Fruit fly (Drosophila melanogaster) whole organism, embryonic: ENCODE results near the gene CG6066.

Source experiments
- Asciz ChIP-seq: fragments of 200-800 bp; sonication (Bioruptor generic); optimal IDR thresholded peaks from 2 replicates; lab custom pipeline; 2017; ENCODE audit warnings: missing biosample characterization, mild to moderate bottlenecking, missing genetic modification characterization, missing genetic modification reagents
- CG10147 ChIP-seq: fragments of 200-800 bp; sonication (Bioruptor generic); optimal IDR thresholded peaks from 2 replicates; lab custom pipeline; 2019; ENCODE audit warnings: missing biosample characterization, mild to moderate bottlenecking, missing genetic modification characterization, moderate library complexity
- CG10543 ChIP-seq: fragments of 200-800 bp; sonication (Bioruptor generic); optimal IDR thresholded peaks from 3 replicates; lab custom pipeline; 2017; ENCODE audit warnings: missing biosample characterization, mild to moderate bottlenecking, missing genetic modification characterization, moderate library complexity
- CG10979 ChIP-seq: fragments of 200-800 bp; sonication (Bioruptor generic); optimal IDR thresholded peaks from 2 replicates; lab custom pipeline; 2018; ENCODE audit warnings: missing biosample characterization, mild to moderate bottlenecking, missing genetic modification characterization, moderate library complexity
- CG11085 ChIP-seq: fragments of 200-800 bp; sonication (Bioruptor generic); IDR thresholded peaks from 2 replicates; pipeline ENCODE4 v1.3.6; 2022; ENCODE audit warnings: missing biosample characterization, missing genetic modification characterization
- CG12071 ChIP-seq: fragments of 200-800 bp; sonication (Bioruptor generic); optimal IDR thresholded peaks from 3 replicates; lab custom pipeline; 2018; ENCODE audit warnings: missing biosample characterization, mild to moderate bottlenecking, missing genetic modification characterization
- CG12219 ChIP-seq: fragments of 200-800 bp; sonication (Bioruptor generic); optimal IDR thresholded peaks from 3 replicates; lab custom pipeline; 2018; ENCODE audit warnings: missing biosample characterization, mild to moderate bottlenecking, missing genetic modification characterization
- CG1233 ChIP-seq: fragments of 200-800 bp; sonication (Bioruptor generic); optimal IDR thresholded peaks from 4 replicates; lab custom pipeline; 2018; ENCODE audit warnings: missing biosample characterization, mild to moderate bottlenecking, missing genetic modification characterization
- CG15011 ChIP-seq: fragments of 200-800 bp; sonication (Bioruptor generic); optimal IDR thresholded peaks from 3 replicates; lab custom pipeline; 2018; ENCODE audit warnings: missing biosample characterization, mild to moderate bottlenecking, missing genetic modification characterization
- CG17186 ChIP-seq: fragments of 200-800 bp; sonication (Bioruptor generic); optimal IDR thresholded peaks from 3 replicates; lab custom pipeline; 2017; ENCODE audit warnings: missing biosample characterization, missing genetic modification reagents, missing genetic modification characterization
- CG17802 ChIP-seq: fragments of 200-800 bp; sonication (Bioruptor generic); optimal IDR thresholded peaks from 2 replicates; lab custom pipeline; 2018; ENCODE audit warnings: missing biosample characterization, mild to moderate bottlenecking, missing genetic modification characterization, moderate library complexity
- CG2116 ChIP-seq: fragments of 200-800 bp; sonication (Bioruptor generic); optimal IDR thresholded peaks from 3 replicates; lab custom pipeline; 2018; ENCODE audit warnings: missing biosample characterization, mild to moderate bottlenecking, missing genetic modification characterization
- CG31365 ChIP-seq: fragments of 200-800 bp; sonication (Bioruptor generic); optimal IDR thresholded peaks from 2 replicates; lab custom pipeline; 2018; ENCODE audit warnings: missing biosample characterization, mild to moderate bottlenecking, missing genetic modification characterization
- CG31388 ChIP-seq: fragments of 200-800 bp; sonication (Bioruptor generic); optimal IDR thresholded peaks from 2 replicates; lab custom pipeline; 2016; ENCODE audit warnings: missing biosample characterization, missing genetic modification characterization
- CG32532 ChIP-seq: fragments of 200-800 bp; sonication (Bioruptor generic); IDR thresholded peaks from 2 replicates; pipeline ENCODE4 v1.3.6; 2022; ENCODE audit warnings: missing biosample characterization, missing genetic modification characterization
- CG32767 ChIP-seq: fragments of 200-800 bp; sonication (Bioruptor generic); IDR thresholded peaks from 2 replicates; pipeline ENCODE4 v1.3.6; 2022; ENCODE audit warnings: missing biosample characterization, missing genetic modification characterization
- CG3281 ChIP-seq: fragments of 200-800 bp; sonication (Bioruptor generic); optimal IDR thresholded peaks from 3 replicates; lab custom pipeline; 2017; ENCODE audit warnings: missing biosample characterization, mild to moderate bottlenecking, missing genetic modification characterization
- CG4707 ChIP-seq: fragments of 200-800 bp; sonication (Bioruptor generic); optimal IDR thresholded peaks from 2 replicates; lab custom pipeline; 2018; ENCODE audit warnings: missing biosample characterization, mild to moderate bottlenecking, missing genetic modification characterization, moderate library complexity
- CG5180 ChIP-seq: fragments of 200-800 bp; sonication (Bioruptor generic); optimal IDR thresholded peaks from 3 replicates; lab custom pipeline; 2017; ENCODE audit warnings: missing biosample characterization, missing genetic modification characterization, mild to moderate bottlenecking, moderate library complexity, missing genetic modification reagents
- CG6791 ChIP-seq: fragments of 200-800 bp; sonication (Bioruptor generic); IDR thresholded peaks from 3 replicates; pipeline ENCODE4 v1.3.6; 2022; ENCODE audit warnings: missing biosample characterization, missing genetic modification characterization; ENCODE audit not compliant: partially characterized antibody
- CG6813 ChIP-seq: fragments of 200-800 bp; sonication (Bioruptor generic); optimal IDR thresholded peaks from 2 replicates; lab custom pipeline; 2017; ENCODE audit warnings: missing biosample characterization, missing genetic modification characterization, mild to moderate bottlenecking, moderate library complexity, missing genetic modification reagents
- CG7745 ChIP-seq: fragments of 200-800 bp; sonication (Bioruptor generic); optimal IDR thresholded peaks from 2 replicates; lab custom pipeline; 2018; ENCODE audit warnings: missing biosample characterization, mild to moderate bottlenecking, missing genetic modification characterization, moderate library complexity
- CG8281 ChIP-seq: fragments of 200-800 bp; sonication (Bioruptor generic); optimal IDR thresholded peaks from 2 replicates; lab custom pipeline; 2018; ENCODE audit warnings: missing biosample characterization, mild to moderate bottlenecking, missing genetic modification characterization, moderate library complexity
- CG8290 ChIP-seq, 3 experiments: fragments of 200-800 bp; sonication (Bioruptor generic); optimal IDR thresholded peaks; 2 replicates each; lab custom pipeline; 2016 to 2019; ENCODE audit warnings: missing biosample characterization in 3 of 3, missing genetic modification characterization in 3 of 3, mild to moderate bottlenecking in 2 of 3, moderate library complexity in 1 of 3
- Dbx ChIP-seq: fragments of 200-800 bp; sonication (Bioruptor generic); IDR thresholded peaks from 3 replicates; pipeline ENCODE4 v1.3.6; 2022; ENCODE audit warnings: missing biosample characterization, missing genetic modification characterization
- Dip3 ChIP-seq: fragments of 200-800 bp; sonication (Bioruptor generic); optimal IDR thresholded peaks from 3 replicates; lab custom pipeline; 2016; ENCODE audit warnings: missing biosample characterization, missing genetic modification characterization
- Fer1 ChIP-seq: fragments of 200-800 bp; sonication (Bioruptor generic); optimal IDR thresholded peaks from 2 replicates; lab custom pipeline; 2017; ENCODE audit warnings: missing biosample characterization, mild to moderate bottlenecking, missing genetic modification characterization
- Fer3 ChIP-seq: fragments of 200-800 bp; sonication (Bioruptor generic); optimal IDR thresholded peaks from 2 replicates; lab custom pipeline; 2018; ENCODE audit warnings: missing biosample characterization, mild to moderate bottlenecking, missing genetic modification characterization, moderate library complexity
- HLH3B ChIP-seq: fragments of 200-800 bp; sonication (Bioruptor generic); IDR thresholded peaks from 2 replicates; pipeline ENCODE4 v1.3.6; 2022; ENCODE audit warnings: missing biosample characterization, missing genetic modification characterization
- Hey ChIP-seq: fragments of 200-800 bp; sonication (Bioruptor generic); optimal IDR thresholded peaks from 3 replicates; lab custom pipeline; 2018; ENCODE audit warnings: missing biosample characterization, mild to moderate bottlenecking, missing genetic modification characterization
- Lim3 ChIP-seq: fragments of 200-800 bp; sonication (Bioruptor generic); IDR thresholded peaks from 2 replicates; pipeline ENCODE4 v1.3.6; 2022; ENCODE audit warnings: missing biosample characterization, missing genetic modification characterization
- Med ChIP-seq: fragments of 200-800 bp; sonication (Bioruptor generic); peaks from one replicate; lab custom pipeline; 2016; ENCODE audit warnings: missing biosample characterization, missing genetic modification characterization, mild to moderate bottlenecking, inconsistent platforms, moderate library complexity
- Mrtf ChIP-seq: fragments of 200-800 bp; sonication (Bioruptor generic); IDR thresholded peaks from 3 replicates; pipeline ENCODE4 v1.3.6; 2022; ENCODE audit warnings: missing biosample characterization, missing genetic modification characterization
- Rfx ChIP-seq: fragments of 200-800 bp; sonication (Bioruptor generic); IDR thresholded peaks from 2 replicates; pipeline ENCODE4 v1.3.6; 2022; ENCODE audit warnings: missing biosample characterization, missing genetic modification characterization
- Vsx1 ChIP-seq: fragments of 200-800 bp; sonication (Bioruptor generic); optimal IDR thresholded peaks from 2 replicates; lab custom pipeline; 2017; ENCODE audit warnings: missing biosample characterization, mild to moderate bottlenecking, missing genetic modification characterization, missing genetic modification reagents
- bab2 ChIP-seq: fragments of 200-800 bp; sonication (Bioruptor generic); optimal IDR thresholded peaks from 2 replicates; lab custom pipeline; 2016; ENCODE audit warnings: missing biosample characterization, missing genetic modification characterization
- bbx ChIP-seq: fragments of 200-800 bp; sonication (Bioruptor generic); IDR thresholded peaks from 2 replicates; pipeline ENCODE4 v1.3.6; 2022; ENCODE audit warnings: missing biosample characterization, missing genetic modification characterization; ENCODE audit not compliant: partially characterized antibody
- ci ChIP-seq: fragments of 200-800 bp; sonication (Bioruptor generic); IDR thresholded peaks from 3 replicates; pipeline ENCODE4 v1.3.6; 2022; ENCODE audit warnings: missing biosample characterization, missing genetic modification characterization
- dan ChIP-seq: fragments of 200-800 bp; sonication (Bioruptor generic); IDR thresholded peaks from 2 replicates; pipeline ENCODE4 v1.3.6; 2022; ENCODE audit warnings: missing biosample characterization, missing genetic modification characterization
- ftz-f1 ChIP-seq: fragments of 200-800 bp; sonication (Bioruptor generic); optimal IDR thresholded peaks from 2 replicates; lab custom pipeline; 2016; ENCODE audit warnings: missing biosample characterization, missing genetic modification characterization
- insv ChIP-seq, 2 experiments: fragments of 200-800 bp; sonication (Bioruptor generic); optimal IDR thresholded peaks; 3 replicates each; lab custom pipeline; 2016 to 2018; ENCODE audit warnings: missing biosample characterization in 2 of 2, missing genetic modification characterization in 2 of 2
- jing ChIP-seq: fragments of 200-800 bp; sonication (Bioruptor generic); optimal IDR thresholded peaks from 2 replicates; lab custom pipeline; 2018; ENCODE audit warnings: missing biosample characterization, mild to moderate bottlenecking, missing genetic modification characterization
- mam ChIP-seq: fragments of 200-800 bp; sonication (Bioruptor generic); optimal IDR thresholded peaks from 3 replicates; lab custom pipeline; 2016; ENCODE audit warnings: missing biosample characterization, missing genetic modification characterization
- mirr ChIP-seq: fragments of 200-800 bp; sonication (Bioruptor generic); optimal IDR thresholded peaks from 3 replicates; lab custom pipeline; 2018; ENCODE audit warnings: missing biosample characterization, mild to moderate bottlenecking, missing genetic modification characterization
- odd ChIP-seq: fragments of 200-800 bp; sonication (Bioruptor generic); optimal IDR thresholded peaks from 2 replicates; lab custom pipeline; 2017; ENCODE audit warnings: missing biosample characterization, mild to moderate bottlenecking, missing genetic modification characterization
- ranshi ChIP-seq: fragments of 200-800 bp; sonication (Bioruptor generic); IDR thresholded peaks from 2 replicates; pipeline ENCODE4 v1.3.6; 2022; ENCODE audit warnings: missing biosample characterization, missing genetic modification characterization
- toy ChIP-seq: fragments of 200-800 bp; sonication (Bioruptor generic); IDR thresholded peaks from 2 replicates; pipeline ENCODE4 v1.3.6; 2022; ENCODE audit warnings: missing biosample characterization, missing genetic modification characterization
- trem ChIP-seq: fragments of 200-800 bp; optimal IDR thresholded peaks from 3 replicates; lab custom pipeline; 2019; ENCODE audit warnings: missing biosample characterization, mild to moderate bottlenecking, missing genetic modification characterization, moderate library complexity
- vfl ChIP-seq: fragments of 200-800 bp; sonication (Bioruptor generic); optimal IDR thresholded peaks from 2 replicates; lab custom pipeline; 2016; ENCODE audit warnings: missing biosample characterization, missing genetic modification characterization

The CG6066 gene

DNA sequence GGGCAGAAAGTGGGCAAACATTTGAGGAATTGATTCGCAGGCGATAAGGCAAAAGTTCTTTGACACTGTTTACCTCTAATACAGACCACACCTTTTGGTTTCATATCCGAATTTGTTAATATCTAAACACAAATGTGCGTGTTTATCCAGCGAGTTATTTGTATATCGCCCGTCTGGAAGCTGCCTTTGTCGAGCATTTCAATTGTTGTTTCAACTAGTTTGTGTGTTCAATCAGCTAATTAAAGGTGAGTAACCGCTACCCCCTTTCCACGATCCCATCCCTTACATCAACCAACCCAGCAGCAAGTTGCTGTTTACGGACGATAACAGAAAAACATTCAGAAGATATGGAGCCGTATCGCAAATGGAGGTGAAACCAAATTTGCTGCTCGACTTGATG, 14.9 kb upstream of the CG6066 start (continued):
- TF ChIP-seq CG17186 (GFP tag; lab: Kevin White, UChicago) (no peak), bbx (GFP tag; lab: Robert Waterston, UW) (no peak), CG32767 (0 out of 2 replicates have a peak, but pooled peaks have one; percentile 32), CG10979 (tag; lab: Kevin White, UChicago) (no peak), mam (GFP tag; lab: Kevin White, UChicago) (peak; percentile 10), vfl (GFP tag; lab: Kevin White, UChicago) (peak; percentile 24), HLH3B (GFP tag; lab: Robert Waterston, UW) (peak; percentile 31; the same call in 1 of the 2 replicates), CG6791 (GFP tag; lab: Robert Waterston, UW) (no peak), CG10147 (GFP tag; lab: Kevin White, UChicago) (peak; percentile 51), CG31365 (peak; percentile 19), toy (GFP tag; lab: Robert Waterston, UW) (peak; percentile 56; the same call in 1 of the 2 replicates), CG7745 (tag; lab: Kevin White, UChicago) (no peak), CG3281 (GFP tag; lab: Kevin White, UChicago) (peak; percentile 79), mirr (GFP tag; lab: Kevin White, UChicago) (peak; percentile 54), Vsx1 (peak; percentile 71), Dip3 (GFP tag; lab: Kevin White, UChicago) (peak; percentile 56), insv (GFP tag; optimal IDR thresholded peaks at IDR 0.05; lab: Kevin White, UChicago) (no peak), CG12219 (GFP tag; lab: Kevin White, UChicago) (peak; percentile 16), Asciz (GFP tag; lab: Kevin White, UChicago) (peak; percentile 35), CG15011 (GFP tag; lab: Kevin White, UChicago) (peak; percentile 56), Fer1 (GFP tag; lab: Kevin White, UChicago) (peak; percentile 78), CG17802 (tag; lab: Kevin White, UChicago) (no peak), CG6813 (GFP tag; lab: Kevin White, UChicago) (peak; percentile 68), ci (peak; percentile 58; the same call in 2 of the 3 replicates), CG4707 (no peak), bab2 (GFP tag; lab: Kevin White, UChicago) (peak; percentile 28), CG5180 (GFP tag; lab: Kevin White, UChicago) (peak; percentile 35), ranshi (GFP tag; lab: Robert Waterston, UW) (peak; percentile 9; the same call in 1 of the 2 replicates), Rfx (peak; percentile 77), CG1233 (GFP tag; lab: Kevin White, UChicago) (peak; percentile 48), dan (GFP tag; lab: Robert Waterston, UW) (no peak), Dbx (peak; percentile 81; the same call in 2 of the 3 replicates), CG31388 (no peak), CG11085 (GFP tag; lab: Robert Waterston, UW) (peak; percentile 46; the same call in 1 of the 2 replicates), CG32532 (peak; percentile 43; the same call in 1 of the 2 replicates), trem (tag; lab: Kevin White, UChicago) (no peak), CG8281 (no peak), Mrtf (0 out of 3 replicates have a peak, but pooled peaks have one; percentile 29), odd (GFP tag; lab: Kevin White, UChicago) (peak; percentile 36), Med (GFP tag; lab: Kevin White, UChicago) (peak; percentile 95), CG8290 (GFP tag; optimal IDR thresholded peaks at IDR 0.05; lab: Kevin White, UChicago) (no peak), CG8290 (tag; optimal IDR thresholded peaks at IDR 0.05; lab: Kevin White, UChicago) (peak in 1 of 2 experiments; percentile 93), Fer3 (peak; percentile 47), ftz-f1 (GFP tag; lab: Kevin White, UChicago) (no peak), CG10543 (GFP tag; lab: Kevin White, UChicago) (peak; percentile 57), CG2116 (no peak), Lim3 (GFP tag; lab: Robert Waterston, UW) (0 out of 2 replicates have a peak, but pooled peaks have one; percentile 20), jing (GFP tag; lab: Kevin White, UChicago) (no peak), Hey (peak; percentile 25), CG12071 (GFP tag; lab: Kevin White, UChicago) (peak; percentile 66)
